Worm (Caenorhabditis elegans): Measurements from ENCODE around the gene Y51H4A.938.

ce11 chrIV:16491411-16492036 is 10.5 kb downstream of the Y51H4A.938 start:
- TF ChIP-seq aly-2 (tag; optimal IDR thresholded peaks at IDR 0.05) (no peak), nhr-43 (tag; optimal IDR thresholded peaks at IDR 0.05; ENCODE audit: poor library complexity, severe bottlenecking) (peak; percentile 32), egl-27 (tag; optimal IDR thresholded peaks at IDR 0.05) (no peak), nhr-77 (tag; optimal IDR thresholded peaks at IDR 0.05) (no peak), egl-5 (tag; optimal IDR thresholded peaks at IDR 0.05) (no peak), ztf-4 (tag; optimal IDR thresholded peaks at IDR 0.05) (no peak), mdl-1 (tag; optimal IDR thresholded peaks at IDR 0.05) (no peak), elt-3 (tag; optimal IDR thresholded peaks at IDR 0.05) (no peak), elt-2 (tag; optimal IDR thresholded peaks at IDR 0.05) (peak; percentile 66), unc-39 (tag; optimal IDR thresholded peaks at IDR 0.05) (no peak), fos-1 (tag; optimal IDR thresholded peaks at IDR 0.05) (no peak), jun-1 (tag; optimal IDR thresholded peaks at IDR 0.05) (peak; percentile 65)

Measured in whole organism, L3 larva.